Fruit fly (Drosophila melanogaster) whole organism, pupa: ENCODE measurements around the gene PolA1.

Experiments
- CG10348 ChIP-seq: fragments of 200-800 bp; sonication (Bioruptor generic); IDR thresholded peaks from 2 replicates; pipeline ENCODE4 v1.3.6; 2022; ENCODE audit warnings: missing biosample characterization, missing genetic modification characterization
- CG12605 ChIP-seq: fragments of 200-800 bp; sonication (Bioruptor generic); IDR thresholded peaks from 2 replicates; pipeline ENCODE4 v1.3.6; 2022; ENCODE audit warnings: missing biosample characterization, missing genetic modification characterization
- CG14655 ChIP-seq: fragments of 200-800 bp; sonication (Bioruptor generic); optimal IDR thresholded peaks from 3 replicates; lab custom pipeline; 2017; ENCODE audit warnings: mild to moderate bottlenecking, missing biosample characterization, missing genetic modification reagents, missing genetic modification characterization
- CG17806 ChIP-seq: fragments of 200-800 bp; sonication (Bioruptor generic); optimal IDR thresholded peaks from 2 replicates; lab custom pipeline; 2018; ENCODE audit warnings: missing biosample characterization, mild to moderate bottlenecking, missing genetic modification characterization, moderate library complexity
- CG4496 ChIP-seq: fragments of 200-800 bp; sonication (Bioruptor generic); IDR thresholded peaks from 3 replicates; pipeline ENCODE4 v1.3.6; 2022; ENCODE audit warnings: missing biosample characterization, missing genetic modification characterization
- CG8301 ChIP-seq: fragments of 200-800 bp; sonication (Bioruptor generic); optimal IDR thresholded peaks from 2 replicates; lab custom pipeline; 2018; ENCODE audit warnings: missing biosample characterization, mild to moderate bottlenecking, missing genetic modification characterization
- CG9948 ChIP-seq: fragments of 200-800 bp; sonication (Bioruptor generic); optimal IDR thresholded peaks from 2 replicates; lab custom pipeline; 2018; ENCODE audit warnings: missing biosample characterization, mild to moderate bottlenecking, missing genetic modification characterization, moderate library complexity
- EcR ChIP-seq: fragments of 200-800 bp; sonication (Bioruptor generic); optimal IDR thresholded peaks from 3 replicates; lab custom pipeline; 2019; ENCODE audit warnings: missing biosample characterization, missing genetic modification characterization, mild to moderate bottlenecking, moderate library complexity, missing genetic modification reagents
- Ets98B ChIP-seq: fragments of 200-800 bp; sonication (Bioruptor generic); IDR thresholded peaks from 2 replicates; pipeline ENCODE4 v1.3.6; 2022; ENCODE audit warnings: missing biosample characterization, missing genetic modification characterization
- fd96Ca ChIP-seq: fragments of 200-800 bp; sonication (Bioruptor generic); IDR thresholded peaks from 3 replicates; pipeline ENCODE4 v1.3.6; 2022; ENCODE audit warnings: missing biosample characterization, missing genetic modification characterization

dm6 chr3R:21631757-21632473, 39.6 kb downstream of the PolA1 start:
- TF ChIP-seq CG10348 (GFP tag; lab: Robert Waterston, UW) (no peak), CG4496 (GFP tag; lab: Robert Waterston, UW) (no peak), EcR (GFP tag; lab: Kevin White, UChicago) (no peak), CG9948 (tag; lab: Kevin White, UChicago) (no peak), CG8301 (tag; lab: Kevin White, UChicago) (no peak), CG14655 (GFP tag; lab: Kevin White, UChicago) (no peak), fd96Ca (GFP tag; lab: Robert Waterston, UW) (no peak), Ets98B (no peak), CG17806 (tag; lab: Kevin White, UChicago) (no peak), CG12605 (GFP tag; lab: Robert Waterston, UW) (no peak)
